Worm (Caenorhabditis elegans) whole organism, early embryonic: Measurements from ENCODE around the gene vps-50.

Experiments
- B0310.2 ChIP-seq: sonication (generic microtip); optimal IDR thresholded peaks from 2 replicates; lab custom pipeline; 2016; ENCODE audit warnings: mild to moderate bottlenecking, missing genetic modification characterization, missing compliant biosample characterization
- F13C5.2 ChIP-seq: sonication (generic microtip); optimal IDR thresholded peaks from 2 replicates; lab custom pipeline; 2017; ENCODE audit warnings: mild to moderate bottlenecking, missing genetic modification characterization, inconsistent platforms, missing compliant biosample characterization
- aly-1 ChIP-seq: sonication (generic microtip); optimal IDR thresholded peaks from 2 replicates; lab custom pipeline; 2016; ENCODE audit warnings: missing genetic modification characterization, missing compliant biosample characterization
- ama-1 ChIP-seq: fragments of 150-350 bp; optimal IDR thresholded peaks from 2 replicates; lab custom pipeline; 2014
- ceh-13 ChIP-seq: fragments of 200-800 bp; sonication (Bioruptor generic); optimal IDR thresholded peaks from 2 replicates; lab custom pipeline; 2018; ENCODE audit warnings: mild to moderate bottlenecking, missing genetic modification characterization, missing compliant biosample characterization
- ceh-36 ChIP-seq: sonication (generic microtip); optimal IDR thresholded peaks from 2 replicates; lab custom pipeline; 2016; ENCODE audit warnings: missing genetic modification characterization, inconsistent platforms, missing compliant biosample characterization
- ets-7 ChIP-seq: sonication (generic microtip); optimal IDR thresholded peaks from 2 replicates; lab custom pipeline; 2016; ENCODE audit warnings: missing genotype, missing genetic modification characterization, missing compliant biosample characterization
- flt-1 ChIP-seq: fragments of 200-800 bp; sonication (Bioruptor generic); IDR thresholded peaks from 2 replicates; pipeline ENCODE4 v1.3.6; 2022; ENCODE audit warnings: missing genetic modification characterization, missing compliant biosample characterization
- hmbx-1 ChIP-seq: sonication (generic microtip); optimal IDR thresholded peaks from 2 replicates; lab custom pipeline; 2016; ENCODE audit warnings: mild to moderate bottlenecking, missing genetic modification characterization, missing compliant biosample characterization
- hmg-4 ChIP-seq: fragments of 200-800 bp; sonication (Bioruptor generic); optimal IDR thresholded peaks from 2 replicates; lab custom pipeline; 2018; ENCODE audit warnings: mild to moderate bottlenecking, missing genetic modification characterization, missing compliant biosample characterization
- hnd-1 ChIP-seq: sonication (generic microtip); optimal IDR thresholded peaks from 2 replicates; lab custom pipeline; 2016; ENCODE audit warnings: missing genetic modification characterization, missing compliant biosample characterization
- pes-1 ChIP-seq: fragments of 200-800 bp; sonication (Bioruptor generic); IDR thresholded peaks from 2 replicates; pipeline ENCODE4 v1.3.6; 2022; ENCODE audit warnings: missing genetic modification reagents, missing genetic modification characterization, missing compliant biosample characterization
- scrt-1 ChIP-seq: fragments of 200-800 bp; sonication (Bioruptor generic); IDR thresholded peaks from 2 replicates; pipeline ENCODE4 v1.3.6; 2022; ENCODE audit warnings: missing genetic modification characterization, missing compliant biosample characterization
- sea-1 ChIP-seq: fragments of 200-800 bp; sonication (Bioruptor generic); conservative IDR thresholded peaks from 2 replicates; pipeline ENCODE4 v1.3.6; 2022; ENCODE audit warnings: missing genetic modification characterization, missing compliant biosample characterization
- tbx-11 ChIP-seq: fragments of 200-800 bp; sonication (Bioruptor generic); IDR thresholded peaks from 2 replicates; pipeline ENCODE4 v1.3.6; 2022; ENCODE audit warnings: missing genetic modification characterization, missing compliant biosample characterization
- tbx-37 ChIP-seq: fragments of 200-800 bp; sonication (Bioruptor generic); conservative IDR thresholded peaks from 2 replicates; pipeline ENCODE4 v1.3.6; 2022; ENCODE audit warnings: missing genetic modification reagents, missing genetic modification characterization, missing compliant biosample characterization
- tra-4 ChIP-seq: sonication (generic microtip); optimal IDR thresholded peaks from 2 replicates; lab custom pipeline; 2017; ENCODE audit warnings: missing genetic modification characterization, missing compliant biosample characterization

Gene vps-50

DNA sequence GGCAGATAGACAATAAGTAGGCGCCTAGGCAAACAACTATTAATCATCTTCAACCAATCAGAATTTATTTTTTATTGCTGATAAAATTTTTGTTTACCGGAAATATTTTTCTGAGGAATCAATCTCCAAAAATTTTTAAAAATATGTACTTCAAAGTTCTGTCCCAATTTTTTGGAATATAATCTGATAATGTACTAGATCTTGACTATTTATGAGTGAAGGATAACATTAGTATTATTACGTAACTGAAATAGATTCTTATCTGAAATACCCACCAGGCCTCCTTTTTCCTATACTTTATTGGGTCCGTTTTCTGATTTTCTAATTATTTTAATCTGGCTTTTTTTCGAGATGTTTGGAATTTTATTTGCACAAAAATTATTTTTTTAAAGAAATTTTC, 37.5 kb upstream of the vps-50 start:
- TF ChIP-seq ceh-36 (tag; lab: Kevin White, UChicago) (no peak), tra-4 (tag; lab: Kevin White, UChicago) (no peak), hnd-1 (tag; lab: Kevin White, UChicago) (no peak), ama-1 (lab: Kevin White, UChicago) (no peak), scrt-1 (GFP tag; lab: Robert Waterston, UW) (no peak), ceh-13 (GFP tag; lab: Kevin White, UChicago) (no peak), pes-1 (GFP tag; lab: Robert Waterston, UW) (no peak), flt-1 (GFP tag; lab: Robert Waterston, UW) (no peak), ets-7 (tag; lab: Kevin White, UChicago) (no peak), B0310.2 (tag; lab: Kevin White, UChicago) (no peak), hmbx-1 (tag; lab: Kevin White, UChicago) (no peak), F13C5.2 (tag; lab: Kevin White, UChicago) (no peak)

DNA sequence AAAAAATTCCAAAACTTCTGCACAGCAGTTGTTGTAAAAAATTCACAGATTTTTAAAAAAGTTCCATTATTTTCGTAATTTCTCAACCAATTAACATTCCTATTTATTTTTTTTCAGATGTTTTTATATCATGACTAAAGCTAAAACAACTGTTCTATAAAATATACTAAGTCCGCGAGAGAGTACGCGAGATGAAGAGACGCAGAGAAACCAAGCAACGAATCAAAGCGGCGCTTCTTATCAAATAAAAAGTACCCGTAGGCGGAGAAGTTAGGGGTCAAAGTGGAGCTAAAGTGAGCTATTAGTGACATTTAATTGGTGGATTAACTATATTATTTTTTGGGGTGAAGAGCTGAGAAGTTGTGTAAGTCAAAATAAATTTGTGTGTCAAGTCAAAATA, 36.4 kb upstream of the vps-50 start, which contains the start of gene sbsp-1:
sbsp-1 (plus strand) TSS at position 301 of the 400 bp plus-strand sequence.
- TF ChIP-seq flt-1 (GFP tag; lab: Robert Waterston, UW) (no peak), pes-1 (GFP tag; lab: Robert Waterston, UW) (no peak), tbx-11 (no peak), ama-1 (lab: Kevin White, UChicago) (no peak), hnd-1 (tag; lab: Kevin White, UChicago) (no peak), sea-1 (no peak), scrt-1 (GFP tag; lab: Robert Waterston, UW) (no peak), hmg-4 (GFP tag; lab: Kevin White, UChicago) (no peak), tra-4 (tag; lab: Kevin White, UChicago) (no peak), ceh-13 (GFP tag; lab: Kevin White, UChicago) (no peak), B0310.2 (tag; lab: Kevin White, UChicago) (no peak), hmbx-1 (tag; lab: Kevin White, UChicago) (no peak)

DNA sequence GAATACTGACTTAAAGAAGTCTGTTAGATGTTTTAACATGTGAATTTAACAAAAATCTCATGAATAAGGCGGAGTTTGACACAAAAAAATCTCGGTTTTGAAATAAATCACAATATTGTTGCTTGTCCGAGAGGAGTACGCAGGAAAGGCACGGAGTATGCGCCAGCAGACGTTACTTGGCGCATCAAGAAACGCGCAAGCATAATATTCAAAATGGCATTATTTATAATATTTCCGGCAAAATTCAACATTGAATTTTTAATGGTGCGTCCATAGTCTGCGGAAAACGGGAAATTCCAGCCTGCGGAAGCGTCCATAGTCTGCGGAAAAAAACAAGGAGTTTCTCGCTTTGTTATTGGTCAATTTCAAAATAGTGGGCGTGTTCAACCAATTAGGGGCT, 24.1 kb upstream of the vps-50 start, which contains the start of gene pde-12:
pde-12 (minus strand) TSS at position 148 of the 400 bp plus-strand sequence.
- no peak for TF ChIP-seq B0310.2 (tag; lab: Kevin White, UChicago)
- TF ChIP-seq flt-1 (GFP tag; lab: Robert Waterston, UW), result 0 out of 2 replicates have a peak, but pooled peaks have one; percentile 17
- TF ChIP-seq F13C5.2 (tag; lab: Kevin White, UChicago), result peak; percentile 17

DNA sequence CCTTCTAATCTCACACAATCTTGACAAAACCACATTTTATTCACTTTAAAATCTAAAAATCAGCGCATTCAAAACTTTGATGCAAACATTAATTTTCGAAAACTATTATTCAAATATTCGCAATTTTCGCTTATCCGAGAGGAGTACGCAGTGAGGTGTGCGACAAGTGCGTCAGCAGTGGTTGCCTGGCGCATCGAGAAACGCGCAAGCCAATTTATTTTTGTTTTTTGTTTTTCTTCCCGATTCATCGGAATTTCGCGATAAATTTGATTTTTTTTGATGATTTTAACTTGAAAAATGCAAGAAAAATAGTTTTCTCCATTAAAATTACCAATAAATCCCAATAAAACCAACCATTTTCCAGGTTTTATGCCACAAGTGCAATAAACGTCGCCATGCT, 20.1 kb upstream of the vps-50 start, which contains the start of the genes fbxb-85 and hex-3:
fbxb-85 (minus strand) TSS at position 106 of the 400 bp plus-strand sequence.
hex-3 (plus strand) TSS at position 365 of the 400 bp plus-strand sequence.
- peak; percentile 93 for TF ChIP-seq F13C5.2 (tag; lab: Kevin White, UChicago)
- TF ChIP-seq ama-1 (lab: Kevin White, UChicago), result no peak
- peak; percentile 24 for TF ChIP-seq hmbx-1 (tag; lab: Kevin White, UChicago)
- peak; percentile 78 for TF ChIP-seq pes-1 (GFP tag; lab: Robert Waterston, UW)
- TF ChIP-seq ets-7 (tag; lab: Kevin White, UChicago), result peak; percentile 42
- TF ChIP-seq sea-1, result 0 out of 2 replicates have a peak, but pooled peaks have one; percentile 67
- peak; percentile 76 for TF ChIP-seq tbx-11
- peak; percentile 32 for TF ChIP-seq hnd-1 (tag; lab: Kevin White, UChicago)
- TF ChIP-seq ceh-13 (GFP tag; lab: Kevin White, UChicago), result peak; percentile 48
- peak; percentile 56 for TF ChIP-seq tra-4 (tag; lab: Kevin White, UChicago)
- peak; percentile 70 for TF ChIP-seq flt-1 (GFP tag; lab: Robert Waterston, UW)
- peak; percentile 84 for TF ChIP-seq hmg-4 (GFP tag; lab: Kevin White, UChicago)
- TF ChIP-seq B0310.2 (tag; lab: Kevin White, UChicago), result peak; percentile 43
- TF ChIP-seq tbx-37 (GFP tag; lab: Robert Waterston, UW), result peak; percentile 73
- TF ChIP-seq ceh-36 (tag; lab: Kevin White, UChicago), result peak; percentile 65
- peak; percentile 52 for TF ChIP-seq aly-1 (tag; lab: Kevin White, UChicago)
- peak; percentile 62; the same call in 1 of the 2 replicates for TF ChIP-seq scrt-1 (GFP tag; lab: Robert Waterston, UW)

DNA sequence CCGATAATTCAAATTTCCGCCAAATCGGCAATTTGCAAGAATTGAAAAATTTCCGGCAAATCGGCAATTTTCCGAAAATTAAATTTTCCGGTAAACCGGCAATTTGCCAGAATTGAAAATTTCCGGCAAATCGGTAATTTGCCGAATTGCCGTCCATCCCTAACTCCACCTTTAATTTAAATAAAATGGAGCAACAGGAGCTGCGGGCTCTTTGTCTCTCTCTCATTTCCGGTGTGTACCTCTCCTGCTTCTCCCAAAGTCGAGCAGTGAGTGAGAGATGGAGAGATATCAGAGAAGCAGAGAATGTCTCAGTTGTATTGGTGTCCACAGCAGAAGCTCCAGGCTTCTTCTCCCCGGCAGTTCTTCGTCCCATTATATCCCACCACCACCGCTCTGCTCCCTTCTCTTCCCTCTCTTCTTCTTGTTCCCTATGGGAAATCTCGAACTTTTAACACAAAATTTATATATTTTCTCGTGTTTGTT, 13.6 kb upstream of the vps-50 start, which contains the start of gene Y39A1C.1:
Y39A1C.1 (plus strand) TSS at position 51 of the 483 bp plus-strand sequence.
- TF ChIP-seq hnd-1 (tag; lab: Kevin White, UChicago), result no peak
- TF ChIP-seq hmbx-1 (tag; lab: Kevin White, UChicago), result no peak
- no peak for TF ChIP-seq scrt-1 (GFP tag; lab: Robert Waterston, UW)
- TF ChIP-seq B0310.2 (tag; lab: Kevin White, UChicago), result no peak
- no peak for TF ChIP-seq ets-7 (tag; lab: Kevin White, UChicago)
- TF ChIP-seq pes-1 (GFP tag; lab: Robert Waterston, UW), result no peak
- TF ChIP-seq tra-4 (tag; lab: Kevin White, UChicago), result no peak
- no peak for TF ChIP-seq F13C5.2 (tag; lab: Kevin White, UChicago)
- no peak for TF ChIP-seq ama-1 (lab: Kevin White, UChicago)
- TF ChIP-seq hmg-4 (GFP tag; lab: Kevin White, UChicago), result no peak
- no peak for TF ChIP-seq ceh-36 (tag; lab: Kevin White, UChicago)
- TF ChIP-seq tbx-37 (GFP tag; lab: Robert Waterston, UW), result no peak

DNA sequence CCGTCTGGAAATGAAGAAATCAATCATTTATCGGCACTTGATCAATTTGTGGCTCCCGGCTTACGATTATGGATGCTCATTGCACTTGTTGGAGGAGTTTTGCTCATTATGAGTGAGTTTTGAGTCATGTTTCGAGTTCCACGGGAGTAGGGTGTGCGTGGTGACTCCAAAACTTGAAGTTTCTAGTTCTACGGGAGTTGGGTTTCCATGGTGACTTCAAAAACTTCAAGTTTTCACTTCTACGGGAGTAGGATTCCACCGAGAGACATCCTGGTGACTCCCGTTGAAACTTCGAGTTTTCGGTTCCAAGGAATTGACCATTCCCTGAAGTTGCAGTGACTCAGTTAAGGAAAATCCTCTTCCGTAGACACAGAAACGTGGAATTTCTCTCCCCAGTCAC, 12.2 kb upstream of the vps-50 start:
- TF ChIP-seq hmbx-1 (tag; lab: Kevin White, UChicago), result no peak
- 0 out of 2 replicates have a peak, but pooled peaks have one; percentile 38 for TF ChIP-seq tbx-11
- no peak for TF ChIP-seq hmg-4 (GFP tag; lab: Kevin White, UChicago)
- TF ChIP-seq F13C5.2 (tag; lab: Kevin White, UChicago), result no peak
- peak; percentile 62 for TF ChIP-seq B0310.2 (tag; lab: Kevin White, UChicago)
- no peak for TF ChIP-seq aly-1 (tag; lab: Kevin White, UChicago)
- peak; percentile 12 for TF ChIP-seq ets-7 (tag; lab: Kevin White, UChicago)
- TF ChIP-seq tbx-37 (GFP tag; lab: Robert Waterston, UW), result peak; percentile 60; the same call in 1 of the 2 replicates
- no peak for TF ChIP-seq ceh-36 (tag; lab: Kevin White, UChicago)
- TF ChIP-seq ama-1 (lab: Kevin White, UChicago), result no peak
- TF ChIP-seq flt-1 (GFP tag; lab: Robert Waterston, UW), result no peak
- TF ChIP-seq scrt-1 (GFP tag; lab: Robert Waterston, UW), result no peak
- TF ChIP-seq pes-1 (GFP tag; lab: Robert Waterston, UW), result peak; percentile 80
- peak; percentile 59 for TF ChIP-seq ceh-13 (GFP tag; lab: Kevin White, UChicago)
- 0 out of 2 replicates have a peak, but pooled peaks have one; percentile 46 for TF ChIP-seq sea-1
- TF ChIP-seq tra-4 (tag; lab: Kevin White, UChicago), result no peak
- peak; percentile 33 for TF ChIP-seq hnd-1 (tag; lab: Kevin White, UChicago)
